Worm (Caenorhabditis elegans): Measurements from ENCODE around the gene F55G11.1.

The F55G11.1 gene

DNA sequence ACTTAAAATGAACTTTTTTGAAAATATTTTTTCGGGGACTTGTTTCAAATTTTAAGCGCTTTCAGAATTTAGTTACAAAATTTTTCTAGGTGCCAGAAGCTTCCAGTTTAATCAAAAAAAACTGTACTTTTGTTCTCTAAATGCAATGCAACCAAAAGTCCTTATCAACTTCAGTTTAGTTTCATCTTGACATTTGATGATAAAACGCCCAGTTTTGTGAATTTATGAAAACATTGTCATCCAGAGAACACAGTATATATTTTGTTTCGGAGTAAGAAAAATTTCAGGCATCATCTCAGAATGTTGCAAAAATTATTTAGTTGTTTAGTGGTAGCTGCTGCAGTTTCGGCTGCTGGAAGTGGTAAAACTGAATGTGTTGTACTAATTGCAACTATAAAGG is 11.3 kb upstream of the F55G11.1 start, which contains the start of gene F55G11.6:
Gene F55G11.6, plus strand, starts transcription at position 301 of the 400 bp plus-strand sequence.
- TF ChIP-seq nhr-28 (tag; optimal IDR thresholded peaks at IDR 0.05) (no peak), ztf-4 (tag; optimal IDR thresholded peaks at IDR 0.05) (no peak), C04F5.9 (tag; optimal IDR thresholded peaks at IDR 0.05) (no peak), nhr-20 (tag; optimal IDR thresholded peaks at IDR 0.05) (no peak), snpc-4 (tag; optimal IDR thresholded peaks at IDR 0.05) (no peak), grh-1 (GFP tag; IDR thresholded peaks at IDR 0.05) (no peak), mdl-1 (tag; optimal IDR thresholded peaks at IDR 0.05) (no peak), skn-1 (tag; optimal IDR thresholded peaks at IDR 0.05) (no peak), nhr-237 (tag; optimal IDR thresholded peaks at IDR 0.05) (no peak), pag-3 (tag; optimal IDR thresholded peaks at IDR 0.05; ENCODE audit: borderline replicate concordance, insufficient read depth) (no peak), swsn-7 (tag; optimal IDR thresholded peaks at IDR 0.05) (no peak)

ce11 chrIV:12948470-12948869 is 2.1 kb upstream of the F55G11.1 start, which contains the start of gene F55G11.10:
Gene F55G11.10 (plus strand): TSS chrIV:12948770.
- TF ChIP-seq fos-1 (tag; optimal IDR thresholded peaks at IDR 0.05) (no peak), swsn-7 (tag; optimal IDR thresholded peaks at IDR 0.05) (no peak), rnt-1 (tag; optimal IDR thresholded peaks at IDR 0.05) (no peak), snpc-4 (tag; optimal IDR thresholded peaks at IDR 0.05) (no peak), dpl-1 (GFP tag; optimal IDR thresholded peaks at IDR 0.05) (no peak), lin-39 (tag; optimal IDR thresholded peaks at IDR 0.05) (no peak), hlh-17 (GFP tag; optimal IDR thresholded peaks at IDR 0.05; ENCODE audit: borderline replicate concordance) (no peak), tbx-2 (tag; optimal IDR thresholded peaks at IDR 0.05) (no peak), ceh-63 (GFP tag; optimal IDR thresholded peaks at IDR 0.05) (no peak), efl-3 (GFP tag; optimal IDR thresholded peaks at IDR 0.05) (no peak), C16A3.4 (tag; optimal IDR thresholded peaks at IDR 0.05) (no peak), efl-1 (optimal IDR thresholded peaks at IDR 0.05) (no peak), efl-1 (GFP tag; optimal IDR thresholded peaks at IDR 0.05 in 1 of 2) (no peak), sptf-1 (tag; optimal IDR thresholded peaks at IDR 0.05) (no peak), nhr-90 (tag; optimal IDR thresholded peaks at IDR 0.05; ENCODE audit: poor library complexity) (no peak), nhr-11 (tag; optimal IDR thresholded peaks at IDR 0.05) (no peak), isw-1 (GFP tag; IDR thresholded peaks at IDR 0.05) (no peak), zip-4 (GFP tag; optimal IDR thresholded peaks at IDR 0.05) (no peak), C34B4.2 (tag; optimal IDR thresholded peaks at IDR 0.05) (no peak)

DNA sequence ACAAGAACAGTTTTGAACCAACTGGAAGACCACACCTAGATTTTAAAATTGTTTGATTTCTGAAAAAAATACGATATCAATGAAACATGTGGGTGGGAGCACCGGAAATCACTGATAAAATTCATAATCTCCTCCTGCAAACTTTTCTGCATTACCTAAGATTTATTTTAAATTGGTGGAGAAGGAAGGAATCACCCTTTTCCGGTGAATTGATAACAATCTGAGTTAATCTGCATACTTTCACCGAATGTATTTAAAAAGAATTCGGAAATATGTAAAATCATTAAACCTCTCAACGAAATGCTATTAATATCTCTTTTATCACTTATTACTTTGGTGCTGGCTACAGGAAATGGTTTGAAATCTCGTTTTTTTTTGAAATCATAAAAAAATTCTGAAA is 3.8 kb downstream of the F55G11.1 start, which contains the start of gene dct-19:
Gene dct-19, plus strand, starts transcription at position 301 of the 400 bp plus-strand sequence.
- no peak for TF ChIP-seq dsc-1 (tag; optimal IDR thresholded peaks at IDR 0.05)
- no peak for TF ChIP-seq egl-13 (tag; optimal IDR thresholded peaks at IDR 0.05)
- TF ChIP-seq hlh-17 (GFP tag; optimal IDR thresholded peaks at IDR 0.05; ENCODE audit: borderline replicate concordance): no peak
- TF ChIP-seq tbx-2 (tag; optimal IDR thresholded peaks at IDR 0.05): no peak
- no peak for TF ChIP-seq nhr-76 (tag; optimal IDR thresholded peaks at IDR 0.05)

DNA sequence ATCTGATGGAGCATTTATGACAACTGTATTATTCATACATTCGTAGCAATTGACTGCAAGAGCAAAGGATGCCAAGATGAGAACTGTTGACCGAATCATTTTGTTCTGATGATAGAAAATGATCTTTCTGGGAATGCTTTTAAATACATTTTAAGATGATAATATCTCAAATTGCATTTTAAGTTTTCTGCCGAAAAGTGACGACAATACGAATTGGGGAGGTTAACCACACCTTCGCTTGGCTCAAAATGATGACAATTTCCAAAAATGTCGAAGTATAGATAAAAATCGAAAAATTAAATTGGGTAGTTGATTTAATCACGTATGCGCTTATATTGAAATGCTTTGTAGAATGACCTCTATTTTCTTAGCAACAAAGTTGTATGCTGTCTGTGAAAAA is 5.1 kb downstream of the F55G11.1 start, which contains the start of gene dod-24:
Gene dod-24, minus strand, starts transcription at position 101 of the 400 bp plus-strand sequence.
- TF ChIP-seq unc-130 (tag; optimal IDR thresholded peaks at IDR 0.05) (no peak), ets-5 (GFP tag; IDR thresholded peaks at IDR 0.05) (no peak), blmp-1 (tag; optimal IDR thresholded peaks at IDR 0.05) (no peak), unc-62 (GFP tag; optimal IDR thresholded peaks at IDR 0.05) (no peak), nhr-28 (tag; optimal IDR thresholded peaks at IDR 0.05) (no peak), unc-86 (tag; optimal IDR thresholded peaks at IDR 0.05) (no peak), nhr-19 (GFP tag; conservative IDR thresholded peaks at IDR 0.05) (no peak), ceh-88 (GFP tag; IDR thresholded peaks at IDR 0.05) (no peak), zag-1 (tag; optimal IDR thresholded peaks at IDR 0.05) (no peak), isw-1 (GFP tag; IDR thresholded peaks at IDR 0.05) (no peak)

All from whole organism, L1 larva.